Fruit fly (Drosophila melanogaster) whole organism, adult: ENCODE results near the gene solo.

Experiments
- CG11617 ChIP-seq: fragments of 200-800 bp; sonication (Bioruptor generic); optimal IDR thresholded peaks from 2 replicates; lab custom pipeline; 2017; ENCODE audit warnings: mild to moderate bottlenecking, missing biosample characterization, missing genetic modification reagents, missing genetic modification characterization
- CG33017 ChIP-seq: fragments of 200-800 bp; sonication (Bioruptor generic); optimal IDR thresholded peaks from 2 replicates; lab custom pipeline; 2018; ENCODE audit warnings: missing biosample characterization, mild to moderate bottlenecking, missing genetic modification characterization, moderate library complexity
- Crg-1 ChIP-seq: fragments of 200-800 bp; sonication (Bioruptor generic); optimal IDR thresholded peaks from 2 replicates; lab custom pipeline; 2016; ENCODE audit warnings: missing biosample characterization, missing genetic modification characterization
- Mnt ChIP-seq: fragments of 200-800 bp; sonication (Bioruptor generic); optimal IDR thresholded peaks from 2 replicates; lab custom pipeline; 2016; ENCODE audit warnings: missing biosample characterization, mild to moderate bottlenecking, missing genetic modification characterization
- kay ChIP-seq: fragments of 200-800 bp; sonication (Bioruptor generic); peaks from one replicate; lab custom pipeline; 2016; ENCODE audit warnings: missing biosample characterization, missing genetic modification characterization, borderline replicate concordance
- ovo ChIP-seq: fragments of 200-800 bp; sonication (Bioruptor generic); optimal IDR thresholded peaks from 2 replicates; lab custom pipeline; 2016; ENCODE audit warnings: missing biosample characterization, missing genetic modification characterization
- tj ChIP-seq: fragments of 200-800 bp; sonication (Bioruptor generic); optimal IDR thresholded peaks from 3 replicates; lab custom pipeline; 2017; ENCODE audit warnings: missing biosample characterization, mild to moderate bottlenecking, missing genetic modification characterization, moderate library complexity

DNA sequence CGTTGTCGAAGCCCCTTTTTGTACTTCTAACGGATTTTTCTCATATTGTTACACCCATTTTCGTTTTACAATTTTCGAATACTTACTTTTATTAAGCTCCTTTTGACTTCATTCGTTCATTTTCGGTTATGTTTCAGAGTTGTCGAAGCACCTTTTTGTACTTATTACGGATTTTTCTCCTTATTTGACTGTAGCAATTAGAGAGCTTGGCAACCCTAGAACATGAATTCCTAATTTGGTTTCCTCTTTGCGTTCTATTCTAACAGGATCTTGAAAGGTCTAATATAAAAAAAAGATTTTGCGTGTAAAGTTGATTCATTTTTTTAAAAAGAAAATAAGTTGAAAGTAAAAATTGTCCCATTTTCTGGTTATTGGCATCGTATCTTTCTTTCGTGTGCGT is 639 bp downstream of the solo start:
- TF ChIP-seq tj (GFP tag; lab: Kevin White, UChicago) (no peak), Mnt (GFP tag; lab: Kevin White, UChicago) (no peak), ovo (GFP tag; lab: Kevin White, UChicago) (peak; percentile 41), CG33017 (tag; lab: Kevin White, UChicago) (no peak), kay (no peak), CG11617 (GFP tag; lab: Kevin White, UChicago) (no peak), Crg-1 (no peak)
